Worm (Caenorhabditis elegans) whole organism, young adult: ENCODE measurements around the gene F52H2.15.

ENCODE experiments used
- C06A6.2 ChIP-seq: fragments of 200-800 bp; sonication (Bioruptor generic); conservative IDR thresholded peaks from 2 replicates; pipeline ENCODE4 v1.3.6; 2022; ENCODE audit warnings: missing genetic modification characterization, missing compliant biosample characterization
- D2030.7 ChIP-seq: fragments of 200-800 bp; sonication (Bioruptor generic); IDR thresholded peaks from 2 replicates; pipeline ENCODE4 v1.3.6; 2022; ENCODE audit warnings: missing genetic modification reagents, missing genetic modification characterization, missing compliant biosample characterization
- F10E7.11 ChIP-seq: sonication (generic microtip); optimal IDR thresholded peaks from 2 replicates; lab custom pipeline; 2017; ENCODE audit warnings: mild to moderate bottlenecking, missing genetic modification characterization, moderate library complexity, missing compliant biosample characterization
- F23B12.7 ChIP-seq: sonication (generic microtip); optimal IDR thresholded peaks from 2 replicates; lab custom pipeline; 2017; ENCODE audit warnings: missing genetic modification characterization, mild to moderate bottlenecking, missing compliant biosample characterization, antibody characterized with exemption, moderate library complexity; ENCODE audit not compliant: insufficient read depth
- F33H1.4 ChIP-seq: fragments of 200-800 bp; sonication (Bioruptor generic); IDR thresholded peaks from 2 replicates; pipeline ENCODE4 v1.3.6; 2022; ENCODE audit warnings: missing genetic modification reagents, missing genetic modification characterization, missing compliant biosample characterization
- F37B4.10 ChIP-seq: fragments of 200-800 bp; sonication (Bioruptor generic); IDR thresholded peaks from 2 replicates; pipeline ENCODE4 v1.3.6; 2022; ENCODE audit warnings: missing genetic modification characterization, missing compliant biosample characterization
- F57C9.4 ChIP-seq: sonication (generic microtip); optimal IDR thresholded peaks from 2 replicates; lab custom pipeline; 2017; ENCODE audit warnings: mild to moderate bottlenecking, missing genetic modification characterization, missing compliant biosample characterization
- K12H6.12 ChIP-seq: fragments of 200-800 bp; sonication (Bioruptor generic); optimal IDR thresholded peaks from 2 replicates; lab custom pipeline; 2018; ENCODE audit warnings: mild to moderate bottlenecking, missing genetic modification characterization, missing compliant biosample characterization
- T07F8.4 ChIP-seq: sonication (generic microtip); optimal IDR thresholded peaks from 2 replicates; lab custom pipeline; 2016; ENCODE audit warnings: mild to moderate bottlenecking, missing genetic modification characterization, moderate library complexity, missing compliant biosample characterization
- ama-1 ChIP-seq, 3 experiments: fragments of 150-350 bp in 1 of 3; sonication (generic microtip) in 2 of 3; optimal IDR thresholded peaks; 2 replicates each; lab custom pipeline; 2014 to 2018; ENCODE audit warnings: missing biosample characterization in 2 of 3, missing genetic modification characterization in 2 of 3, missing genetic modification reagents in 2 of 3
- atf-7 ChIP-seq: sonication (generic microtip); optimal IDR thresholded peaks from 2 replicates; lab custom pipeline; 2017; ENCODE audit warnings: mild to moderate bottlenecking, missing genetic modification characterization, missing compliant biosample characterization
- attf-5 ChIP-seq: fragments of 200-800 bp; sonication (Bioruptor generic); optimal IDR thresholded peaks from 2 replicates; lab custom pipeline; 2018; ENCODE audit warnings: mild to moderate bottlenecking, missing genetic modification characterization, missing compliant biosample characterization
- attf-6 ChIP-seq: fragments of 200-800 bp; sonication (Bioruptor generic); IDR thresholded peaks from 2 replicates; pipeline ENCODE4 v1.3.6; 2022; ENCODE audit warnings: missing genetic modification reagents, missing genetic modification characterization, missing compliant biosample characterization
- ceh-40 ChIP-seq: fragments of 200-800 bp; sonication (Bioruptor generic); IDR thresholded peaks from 2 replicates; pipeline ENCODE4 v1.3.6; 2022; ENCODE audit warnings: missing genetic modification characterization, missing compliant biosample characterization
- ceh-58 ChIP-seq: fragments of 200-800 bp; sonication (Bioruptor generic); IDR thresholded peaks from 2 replicates; pipeline ENCODE4 v1.3.6; 2022; ENCODE audit warnings: missing genetic modification characterization, missing compliant biosample characterization
- ceh-79 ChIP-seq: sonication (generic microtip); optimal IDR thresholded peaks from 2 replicates; lab custom pipeline; 2017; ENCODE audit warnings: mild to moderate bottlenecking, missing genetic modification characterization, missing compliant biosample characterization
- ceh-91 ChIP-seq: fragments of 200-800 bp; sonication (Bioruptor generic); IDR thresholded peaks from 2 replicates; pipeline ENCODE4 v1.3.6; 2022; ENCODE audit warnings: missing genetic modification reagents, missing genetic modification characterization, missing compliant biosample characterization
- chd-7 ChIP-seq: sonication (generic microtip); optimal IDR thresholded peaks from 2 replicates; lab custom pipeline; 2016; ENCODE audit warnings: mild to moderate bottlenecking, missing genetic modification characterization, moderate library complexity, missing compliant biosample characterization
- die-1 ChIP-seq: sonication (generic microtip); optimal IDR thresholded peaks from 2 replicates; lab custom pipeline; 2016; ENCODE audit warnings: missing genotype, mild to moderate bottlenecking, missing genetic modification characterization, missing compliant biosample characterization
- dox-1 ChIP-seq: fragments of 200-800 bp; sonication (Bioruptor generic); IDR thresholded peaks from 2 replicates; pipeline ENCODE4 v1.3.6; 2022; ENCODE audit warnings: missing genetic modification reagents, missing genetic modification characterization, missing compliant biosample characterization
- dpl-1 ChIP-seq: fragments of 150-350 bp; optimal IDR thresholded peaks from 2 replicates; lab custom pipeline; 2014; ENCODE audit warnings: missing biosample characterization, missing genetic modification reagents, missing genetic modification characterization
- efl-1 ChIP-seq: fragments of 150-350 bp; optimal IDR thresholded peaks from 2 replicates; lab custom pipeline; 2014; ENCODE audit warnings: missing biosample characterization, missing genetic modification reagents, missing genetic modification characterization
- ekl-4 ChIP-seq: fragments of 200-800 bp; sonication (Bioruptor generic); IDR thresholded peaks from 2 replicates; pipeline ENCODE4 v1.3.6; 2022; ENCODE audit warnings: missing genetic modification reagents, missing genetic modification characterization, missing compliant biosample characterization
- ets-4 ChIP-seq: fragments of 200-800 bp; sonication (Bioruptor generic); optimal IDR thresholded peaks from 2 replicates; lab custom pipeline; 2018; ENCODE audit warnings: mild to moderate bottlenecking, missing genetic modification characterization, missing compliant biosample characterization
- fkh-3 ChIP-seq: sonication (generic microtip); optimal IDR thresholded peaks from 2 replicates; lab custom pipeline; 2016; ENCODE audit warnings: mild to moderate bottlenecking, missing genetic modification characterization, missing compliant biosample characterization
- him-1 ChIP-seq: sonication (generic microtip); optimal IDR thresholded peaks from 2 replicates; lab custom pipeline; 2016; ENCODE audit warnings: missing genotype, missing genetic modification reagents, missing genetic modification characterization, missing compliant biosample characterization
- lag-1 ChIP-seq: fragments of 200-800 bp; sonication (Bioruptor generic); IDR thresholded peaks from 2 replicates; pipeline ENCODE4 v1.3.6; 2022; ENCODE audit warnings: missing genetic modification reagents, missing genetic modification characterization, missing compliant biosample characterization
- lin-35 ChIP-seq, 3 experiments: fragments of 150-350 bp in 2 of 3; sonication (generic microtip) in 1 of 3; optimal IDR thresholded peaks; 2 replicates each; lab custom pipeline; 2014 to 2018; ENCODE audit warnings: missing biosample characterization in 3 of 3, missing genetic modification characterization in 3 of 3, missing genetic modification reagents in 3 of 3
- lir-1 ChIP-seq: fragments of 200-800 bp; sonication (Bioruptor generic); conservative IDR thresholded peaks from 2 replicates; pipeline ENCODE4 v1.3.6; 2022; ENCODE audit warnings: missing genetic modification reagents, missing genetic modification characterization, missing compliant biosample characterization
- lsl-1 ChIP-seq: fragments of 200-800 bp; sonication (Bioruptor generic); optimal IDR thresholded peaks from 2 replicates; lab custom pipeline; 2018; ENCODE audit warnings: mild to moderate bottlenecking, missing genetic modification characterization, moderate library complexity, missing compliant biosample characterization
- lsy-27 ChIP-seq: sonication (generic microtip); optimal IDR thresholded peaks from 2 replicates; lab custom pipeline; 2017; ENCODE audit warnings: missing genetic modification characterization, mild to moderate bottlenecking, missing compliant biosample characterization, antibody characterized with exemption, missing genotype, borderline replicate concordance; ENCODE audit not compliant: insufficient read depth
- mcd-1 ChIP-seq: fragments of 200-800 bp; sonication (Bioruptor generic); IDR thresholded peaks from 2 replicates; pipeline ENCODE4 v1.3.6; 2022; ENCODE audit warnings: missing genetic modification reagents, missing genetic modification characterization, missing compliant biosample characterization
- nhr-80 ChIP-seq: sonication (generic microtip); optimal IDR thresholded peaks from 2 replicates; lab custom pipeline; 2016; ENCODE audit warnings: missing genetic modification characterization, missing compliant biosample characterization
- nhr-90 ChIP-seq: sonication (generic microtip); optimal IDR thresholded peaks from 2 replicates; lab custom pipeline; 2016; ENCODE audit warnings: missing genotype, mild to moderate bottlenecking, missing genetic modification characterization, missing compliant biosample characterization
- rcor-1 ChIP-seq: fragments of 200-800 bp; sonication (Bioruptor generic); IDR thresholded peaks from 2 replicates; pipeline ENCODE4 v1.3.6; 2022; ENCODE audit warnings: missing genetic modification reagents, missing genetic modification characterization, missing compliant biosample characterization
- rec-8 ChIP-seq, 2 experiments: sonication (generic microtip); optimal IDR thresholded peaks; 2 replicates each; lab custom pipeline; 2016; ENCODE audit warnings: mild to moderate bottlenecking in 2 of 2, missing genetic modification characterization in 2 of 2, missing genetic modification reagents in 2 of 2, missing genotype in 2 of 2, missing biosample characterization in 1 of 2, missing compliant biosample characterization in 1 of 2, moderate library complexity in 1 of 2
- repo-1 ChIP-seq: sonication (generic microtip); optimal IDR thresholded peaks from 2 replicates; lab custom pipeline; 2017; ENCODE audit warnings: mild to moderate bottlenecking, missing genetic modification characterization, missing compliant biosample characterization
- rpc-1 ChIP-seq, 2 experiments: fragments of 150-350 bp in 1 of 2; sonication (generic microtip) in 1 of 2; optimal IDR thresholded peaks; 2 replicates each; lab custom pipeline; 2014 to 2018; ENCODE audit warnings: missing biosample characterization in 1 of 2, missing genetic modification characterization in 1 of 2, missing genetic modification reagents in 1 of 2, missing genotype in 1 of 2
- sea-2 ChIP-seq: fragments of 200-800 bp; sonication (Bioruptor generic); IDR thresholded peaks from 2 replicates; pipeline ENCODE4 v1.3.6; 2022; ENCODE audit warnings: missing genetic modification characterization, missing compliant biosample characterization
- snpc-1.1 ChIP-seq: sonication (generic microtip); optimal IDR thresholded peaks from 2 replicates; lab custom pipeline; 2017; ENCODE audit warnings: missing genetic modification characterization, mild to moderate bottlenecking, missing compliant biosample characterization, antibody characterized with exemption, moderate library complexity, missing genotype, missing genetic modification reagents; ENCODE audit not compliant: insufficient read depth
- snpc-3.4 ChIP-seq: sonication (generic microtip); optimal IDR thresholded peaks from 2 replicates; lab custom pipeline; 2017; ENCODE audit warnings: missing genetic modification characterization, mild to moderate bottlenecking, missing compliant biosample characterization, antibody characterized with exemption, moderate library complexity, missing genotype, missing genetic modification reagents
- somi-1 ChIP-seq: fragments of 200-800 bp; sonication (Bioruptor generic); optimal IDR thresholded peaks from 2 replicates; lab custom pipeline; 2018; ENCODE audit warnings: mild to moderate bottlenecking, missing genetic modification characterization, missing compliant biosample characterization
- sptf-2 ChIP-seq: fragments of 200-800 bp; sonication (Bioruptor generic); optimal IDR thresholded peaks from 2 replicates; lab custom pipeline; 2018; ENCODE audit warnings: mild to moderate bottlenecking, missing genetic modification characterization, missing compliant biosample characterization
- tbx-9 ChIP-seq: sonication (generic microtip); optimal IDR thresholded peaks from 2 replicates; lab custom pipeline; 2016; ENCODE audit warnings: borderline replicate concordance, missing genetic modification characterization, inconsistent platforms, missing compliant biosample characterization
- unc-130 ChIP-seq: sonication (generic microtip); optimal IDR thresholded peaks from 2 replicates; lab custom pipeline; 2016; ENCODE audit warnings: missing genetic modification reagents, missing genetic modification characterization, missing compliant biosample characterization
- unc-62 ChIP-seq: fragments of 150-350 bp; optimal IDR thresholded peaks from 2 replicates; lab custom pipeline; 2014; ENCODE audit warnings: missing biosample characterization, missing genetic modification reagents, missing genetic modification characterization
- zfh-2 ChIP-seq: fragments of 200-800 bp; sonication (Bioruptor generic); conservative IDR thresholded peaks from 2 replicates; pipeline ENCODE4 v1.3.6; 2022; ENCODE audit warnings: missing genetic modification reagents, missing genetic modification characterization, missing compliant biosample characterization
- ztf-28 ChIP-seq: fragments of 200-800 bp; sonication (Bioruptor generic); IDR thresholded peaks from 2 replicates; pipeline ENCODE4 v1.3.6; 2022; ENCODE audit warnings: missing genetic modification reagents, missing genetic modification characterization, missing compliant biosample characterization

F52H2.15 gene

ce11 chrX:2598833-2599279 is 33.7 kb downstream of the F52H2.15 start (continued):
- TF ChIP-seq unc-62 (GFP tag; lab: Kevin White, UChicago) (no peak), unc-130 (GFP tag; lab: Kevin White, UChicago) (no peak), T07F8.4 (no peak), rcor-1 (GFP tag; lab: Robert Waterston, UW) (no peak), zfh-2 (GFP tag; lab: Robert Waterston, UW) (peak; percentile 95), dox-1 (no peak), efl-1 (GFP tag; lab: Kevin White, UChicago) (no peak), sea-2 (GFP tag; lab: Robert Waterston, UW) (no peak), attf-6 (GFP tag; lab: Robert Waterston, UW) (no peak), lag-1 (GFP tag; lab: Robert Waterston, UW) (no peak), attf-5 (GFP tag; lab: Kevin White, UChicago) (peak; percentile 36), dpl-1 (GFP tag; lab: Kevin White, UChicago) (no peak), F10E7.11 (no peak), nhr-90 (tag; lab: Kevin White, UChicago) (no peak), lsy-27 (tag; lab: Kevin White, UChicago) (no peak), snpc-1.1 (tag; lab: Kevin White, UChicago) (no peak), nhr-80 (tag; lab: Kevin White, UChicago) (no peak), rpc-1 (optimal IDR thresholded peaks at IDR 0.05; lab: Kevin White, UChicago) (no peak), rpc-1 (tag; optimal IDR thresholded peaks at IDR 0.05; lab: Kevin White, UChicago) (no peak), C06A6.2 (GFP tag; lab: Robert Waterston, UW) (no peak), F37B4.10 (GFP tag; lab: Robert Waterston, UW) (0 out of 2 replicates have a peak, but pooled peaks have one; percentile 63), F33H1.4 (GFP tag; lab: Robert Waterston, UW) (no peak), lir-1 (GFP tag; lab: Robert Waterston, UW) (no peak), lin-35 (GFP tag; optimal IDR thresholded peaks at IDR 0.05; lab: Kevin White, UChicago) (peak in 1 of 3 experiments; percentile 5), K12H6.12 (tag; lab: Kevin White, UChicago) (peak; percentile 81), him-1 (tag; lab: Kevin White, UChicago) (no peak), sptf-2 (GFP tag; lab: Kevin White, UChicago) (no peak), F23B12.7 (no peak), ceh-91 (GFP tag; lab: Robert Waterston, UW) (no peak), ceh-58 (GFP tag; lab: Robert Waterston, UW) (no peak), fkh-3 (no peak), lsl-1 (GFP tag; lab: Kevin White, UChicago) (no peak), tbx-9 (tag; lab: Kevin White, UChicago) (no peak), die-1 (no peak), ekl-4 (no peak), atf-7 (no peak), chd-7 (peak; percentile 40), somi-1 (peak; percentile 57), F57C9.4 (tag; lab: Kevin White, UChicago) (no peak), ceh-40 (GFP tag; lab: Robert Waterston, UW) (no peak), ets-4 (GFP tag; lab: Kevin White, UChicago) (no peak), mcd-1 (GFP tag; lab: Robert Waterston, UW) (peak; percentile 26; the same call in 1 of the 2 replicates), ztf-28 (no peak), snpc-3.4 (tag; lab: Kevin White, UChicago) (no peak), D2030.7 (GFP tag; lab: Robert Waterston, UW) (no peak), rec-8 (tag; optimal IDR thresholded peaks at IDR 0.05; lab: Kevin White, UChicago) (no peak), repo-1 (no peak), ceh-79 (tag; lab: Kevin White, UChicago) (no peak), ama-1 (optimal IDR thresholded peaks at IDR 0.05; lab: Kevin White, UChicago) (no peak), ama-1 (GFP tag; optimal IDR thresholded peaks at IDR 0.05; lab: Kevin White, UChicago) (no peak)
